Fruit fly (Drosophila melanogaster) whole organism, adult: ENCODE data around the gene CG10802.

Experiments used
- CG1620 ChIP-seq: fragments of 200-800 bp; sonication (Bioruptor generic); optimal IDR thresholded peaks from 2 replicates; lab custom pipeline; 2016; ENCODE audit warnings: missing biosample characterization, missing genetic modification characterization
- CG33017 ChIP-seq: fragments of 200-800 bp; sonication (Bioruptor generic); optimal IDR thresholded peaks from 2 replicates; lab custom pipeline; 2018; ENCODE audit warnings: missing biosample characterization, mild to moderate bottlenecking, missing genetic modification characterization, moderate library complexity
- CG7101 ChIP-seq: fragments of 200-800 bp; sonication (Bioruptor generic); optimal IDR thresholded peaks from 2 replicates; lab custom pipeline; 2018; ENCODE audit warnings: missing biosample characterization, mild to moderate bottlenecking, missing genetic modification characterization, moderate library complexity
- Clk ChIP-seq: fragments of 200-800 bp; sonication (Bioruptor generic); optimal IDR thresholded peaks from 2 replicates; lab custom pipeline; 2017; ENCODE audit warnings: missing biosample characterization, missing genetic modification characterization
- Crg-1 ChIP-seq: fragments of 200-800 bp; sonication (Bioruptor generic); optimal IDR thresholded peaks from 2 replicates; lab custom pipeline; 2016; ENCODE audit warnings: missing biosample characterization, missing genetic modification characterization
- bab1 ChIP-seq: fragments of 200-800 bp; sonication (Bioruptor generic); optimal IDR thresholded peaks from 3 replicates; lab custom pipeline; 2019; ENCODE audit warnings: missing biosample characterization, mild to moderate bottlenecking, missing genetic modification characterization, moderate library complexity
- pad ChIP-seq: fragments of 200-800 bp; sonication (Bioruptor generic); optimal IDR thresholded peaks from 3 replicates; lab custom pipeline; 2017; ENCODE audit warnings: missing biosample characterization, missing genetic modification characterization, mild to moderate bottlenecking, moderate library complexity, missing genetic modification reagents
- tj ChIP-seq: fragments of 200-800 bp; sonication (Bioruptor generic); optimal IDR thresholded peaks from 3 replicates; lab custom pipeline; 2017; ENCODE audit warnings: missing biosample characterization, mild to moderate bottlenecking, missing genetic modification characterization, moderate library complexity

- TF ChIP-seq Crg-1 (GFP tag; lab: Kevin White, UChicago) (no peak), CG7101 (tag; lab: Kevin White, UChicago) (no peak), bab1 (GFP tag; lab: Kevin White, UChicago) (no peak), Clk (no peak), pad (peak; percentile 13), tj (GFP tag; lab: Kevin White, UChicago) (no peak), CG1620 (no peak), CG33017 (tag; lab: Kevin White, UChicago) (no peak)
Observed at dm6 chrX:3446157-3446556, 36.6 kb upstream of the CG10802 start.
